Worm (Caenorhabditis elegans) whole organism, L3 larva: ENCODE data around the gene fbxc-54.
A peak's percentile ranks its signal among the peaks of the same experiment; 100 is the strongest.

Experiments
- R02D3.7 ChIP-seq: fragments of 150-350 bp; optimal IDR thresholded peaks from 2 replicates; lab custom pipeline; 2014; ENCODE audit warnings: missing biosample characterization, missing genetic modification characterization
- ZK546.5 ChIP-seq: sonication (generic microtip); optimal IDR thresholded peaks from 2 replicates; lab custom pipeline; 2017; ENCODE audit warnings: missing biosample characterization, missing genetic modification characterization
- aly-2 ChIP-seq: fragments of 150-350 bp; optimal IDR thresholded peaks from 2 replicates; lab custom pipeline; 2014; ENCODE audit warnings: missing biosample characterization, missing genetic modification characterization
- ama-1 ChIP-seq: fragments of 150-350 bp; optimal IDR thresholded peaks from 2 replicates; lab custom pipeline; 2018
- ceh-16 ChIP-seq: sonication (generic microtip); optimal IDR thresholded peaks from 2 replicates; lab custom pipeline; 2017; ENCODE audit warnings: missing biosample characterization, missing genetic modification characterization
- ceh-28 ChIP-seq: fragments of 150-350 bp; optimal IDR thresholded peaks from 2 replicates; lab custom pipeline; 2014; ENCODE audit warnings: missing biosample characterization, missing genetic modification reagents, missing genetic modification characterization
- ceh-9 ChIP-seq: sonication (generic microtip); optimal IDR thresholded peaks from 2 replicates; lab custom pipeline; 2018; ENCODE audit warnings: missing biosample characterization, missing genetic modification characterization
- daf-12 ChIP-seq: fragments of 150-350 bp; optimal IDR thresholded peaks from 2 replicates; lab custom pipeline; 2014; ENCODE audit warnings: missing biosample characterization, missing genetic modification reagents, missing genetic modification characterization
- egl-5 ChIP-seq: fragments of 150-350 bp; optimal IDR thresholded peaks from 2 replicates; lab custom pipeline; 2017; ENCODE audit warnings: missing biosample characterization, missing genetic modification reagents, missing genetic modification characterization, inconsistent platforms
- elt-3 ChIP-seq, 3 experiments: fragments of 150-350 bp in 1 of 3; sonication (generic microtip) in 2 of 3; optimal IDR thresholded peaks; 2 replicates in 2 of 3; 4 replicates in 1 of 3; lab custom pipeline; 2014 to 2017; ENCODE audit warnings: missing biosample characterization in 3 of 3, missing genetic modification characterization in 3 of 3
- eor-1 ChIP-seq, 2 experiments: fragments of 150-350 bp; optimal IDR thresholded peaks; 2 replicates each; lab custom pipeline; 2014 to 2018; ENCODE audit warnings: missing biosample characterization in 2 of 2, missing genetic modification characterization in 2 of 2
- fkh-10 ChIP-seq: sonication (generic microtip); optimal IDR thresholded peaks from 2 replicates; lab custom pipeline; 2017; ENCODE audit warnings: missing biosample characterization, missing genetic modification reagents, missing genetic modification characterization
- fkh-2 ChIP-seq: fragments of 150-350 bp; optimal IDR thresholded peaks from 2 replicates; lab custom pipeline; 2014; ENCODE audit warnings: missing biosample characterization, missing genetic modification reagents, missing genetic modification characterization
- fos-1 ChIP-seq: fragments of 150-350 bp; optimal IDR thresholded peaks from 2 replicates; lab custom pipeline; 2014; ENCODE audit warnings: missing biosample characterization, missing genetic modification characterization
- jun-1 ChIP-seq: fragments of 150-350 bp; optimal IDR thresholded peaks from 2 replicates; lab custom pipeline; 2014; ENCODE audit warnings: missing biosample characterization, missing genetic modification reagents, missing genetic modification characterization
- lin-15B ChIP-seq: fragments of 150-350 bp; optimal IDR thresholded peaks from 2 replicates; lab custom pipeline; 2014; ENCODE audit warnings: missing biosample characterization, missing genetic modification characterization
- lin-39 ChIP-seq: fragments of 150-350 bp; optimal IDR thresholded peaks from 2 replicates; lab custom pipeline; 2018; ENCODE audit warnings: missing biosample characterization, missing genetic modification reagents, missing genetic modification characterization
- mdl-1 ChIP-seq: fragments of 150-350 bp; optimal IDR thresholded peaks from 2 replicates; lab custom pipeline; 2014; ENCODE audit warnings: missing biosample characterization, missing genetic modification characterization
- nfya-1 ChIP-seq: sonication (generic microtip); optimal IDR thresholded peaks from 2 replicates; lab custom pipeline; 2017; ENCODE audit warnings: missing genetic modification characterization, mild to moderate bottlenecking, missing compliant biosample characterization, antibody characterized with exemption, moderate library complexity; ENCODE audit not compliant: insufficient read depth
- nhr-11 ChIP-seq: fragments of 150-350 bp; optimal IDR thresholded peaks from 2 replicates; lab custom pipeline; 2014; ENCODE audit warnings: missing biosample characterization, missing genetic modification characterization
- nhr-12 ChIP-seq: fragments of 150-350 bp; optimal IDR thresholded peaks from 2 replicates; lab custom pipeline; 2014; ENCODE audit warnings: missing biosample characterization, missing genetic modification characterization
- nhr-23 ChIP-seq: fragments of 150-350 bp; optimal IDR thresholded peaks from 2 replicates; lab custom pipeline; 2014; ENCODE audit warnings: missing biosample characterization, missing genetic modification reagents, missing genetic modification characterization
- nhr-28 ChIP-seq: fragments of 150-350 bp; optimal IDR thresholded peaks from 2 replicates; lab custom pipeline; 2014; ENCODE audit warnings: missing biosample characterization, missing genetic modification characterization
- nhr-43 ChIP-seq: sonication (generic microtip); optimal IDR thresholded peaks from 2 replicates; lab custom pipeline; 2016; ENCODE audit warnings: mild to moderate bottlenecking, missing genetic modification characterization, missing compliant biosample characterization; ENCODE audit not compliant: poor library complexity, severe bottlenecking
- nhr-67 ChIP-seq: fragments of 150-350 bp; optimal IDR thresholded peaks from 2 replicates; lab custom pipeline; 2014; ENCODE audit warnings: missing biosample characterization, missing genetic modification characterization
- nhr-76 ChIP-seq: fragments of 150-350 bp; sonication (generic microtip); optimal IDR thresholded peaks from 5 replicates; lab custom pipeline; 2014; ENCODE audit warnings: missing biosample characterization, missing genetic modification characterization
- nhr-77 ChIP-seq: fragments of 150-350 bp; optimal IDR thresholded peaks from 2 replicates; lab custom pipeline; 2014; ENCODE audit warnings: missing biosample characterization, missing genetic modification characterization
- pqm-1 ChIP-seq: fragments of 150-350 bp; optimal IDR thresholded peaks from 2 replicates; lab custom pipeline; 2017; ENCODE audit warnings: missing biosample characterization, missing genetic modification characterization, inconsistent platforms
- sea-2 ChIP-seq: fragments of 150-350 bp; sonication (generic microtip); optimal IDR thresholded peaks from 4 replicates; lab custom pipeline; 2014; ENCODE audit warnings: missing biosample characterization, missing genetic modification reagents, missing genetic modification characterization
- skn-1 ChIP-seq: fragments of 150-350 bp; optimal IDR thresholded peaks from 2 replicates; lab custom pipeline; 2014; ENCODE audit warnings: missing biosample characterization, missing genetic modification characterization
- snpc-4 ChIP-seq: fragments of 150-350 bp; optimal IDR thresholded peaks from 2 replicates; lab custom pipeline; 2014; ENCODE audit warnings: missing biosample characterization, missing genetic modification characterization
- tbx-2 ChIP-seq: sonication (generic microtip); optimal IDR thresholded peaks from 2 replicates; lab custom pipeline; 2016; ENCODE audit warnings: mild to moderate bottlenecking, missing genetic modification characterization, missing compliant biosample characterization
- unc-39 ChIP-seq: sonication (generic microtip); optimal IDR thresholded peaks from 4 replicates; lab custom pipeline; 2017; ENCODE audit warnings: missing biosample characterization, missing genetic modification characterization
- unc-62 ChIP-seq: fragments of 150-350 bp; sonication (generic microtip); optimal IDR thresholded peaks from 4 replicates; lab custom pipeline; 2014; ENCODE audit warnings: missing biosample characterization, missing genetic modification reagents, missing genetic modification characterization
- zag-1 ChIP-seq: fragments of 150-350 bp; optimal IDR thresholded peaks from 2 replicates; lab custom pipeline; 2014; ENCODE audit warnings: missing biosample characterization, missing genetic modification characterization
- ztf-4 ChIP-seq: fragments of 150-350 bp; optimal IDR thresholded peaks from 2 replicates; lab custom pipeline; 2014; ENCODE audit warnings: missing biosample characterization, missing genetic modification characterization

Gene fbxc-54

ce11 chrII:4793-5192, 26.7 kb upstream of the fbxc-54 start:
- no peak for TF ChIP-seq nhr-23 (tag; lab: Kevin White, UChicago)
- no peak for TF ChIP-seq tbx-2
- no peak for TF ChIP-seq fkh-10 (GFP tag; lab: Kevin White, UChicago)
- no peak for TF ChIP-seq nfya-1 (tag; lab: Kevin White, UChicago)

- TF ChIP-seq nhr-77 (tag; lab: Kevin White, UChicago) (no peak), eor-1 (tag; optimal IDR thresholded peaks at IDR 0.05; lab: Kevin White, UChicago) (no peak), zag-1 (no peak), nhr-11 (tag; lab: Kevin White, UChicago) (peak; percentile 75)
These were observed 25.2 kb upstream of the fbxc-54 start, which contains the start of gene osta-1 for ce11 chrII:6349-6748. osta-1 (plus strand) TSS chrII:6657.

ce11 chrII:8212-8611, 23.3 kb upstream of the fbxc-54 start:
- TF ChIP-seq fos-1 (no peak), egl-5 (no peak), jun-1 (tag; lab: Kevin White, UChicago) (no peak), nhr-67 (tag; lab: Kevin White, UChicago) (no peak), unc-39 (no peak), ZK546.5 (tag; lab: Kevin White, UChicago) (no peak), ceh-9 (tag; lab: Kevin White, UChicago) (no peak), lin-15B (tag; lab: Kevin White, UChicago) (no peak), ztf-4 (no peak), nhr-76 (tag; lab: Kevin White, UChicago) (no peak), sea-2 (GFP tag; lab: Kevin White, UChicago) (no peak), nhr-28 (tag; lab: Kevin White, UChicago) (no peak), nfya-1 (tag; lab: Kevin White, UChicago) (no peak), nhr-23 (tag; lab: Kevin White, UChicago) (no peak), tbx-2 (no peak), fkh-10 (GFP tag; lab: Kevin White, UChicago) (no peak), skn-1 (tag; lab: Kevin White, UChicago) (no peak), nhr-43 (tag; lab: Kevin White, UChicago) (no peak), nhr-77 (tag; lab: Kevin White, UChicago) (no peak)

ce11 chrII:11783-12182, 19.7 kb upstream of the fbxc-54 start, which contains the start of gene best-4:
best-4 (minus strand) TSS chrII:11883.
- TF ChIP-seq snpc-4 (tag; lab: Kevin White, UChicago), result no peak
- TF ChIP-seq ceh-28 (tag; lab: Kevin White, UChicago), result no peak
- TF ChIP-seq R02D3.7 (tag; lab: Kevin White, UChicago), result no peak
- no peak for TF ChIP-seq jun-1 (tag; lab: Kevin White, UChicago)
- TF ChIP-seq aly-2 (tag; lab: Kevin White, UChicago), result no peak
- TF ChIP-seq nhr-77 (tag; lab: Kevin White, UChicago), result no peak
- no peak for TF ChIP-seq nhr-76 (tag; lab: Kevin White, UChicago)
- TF ChIP-seq egl-5, result no peak
- TF ChIP-seq ama-1 (lab: Kevin White, UChicago), result no peak
- no peak for TF ChIP-seq nhr-43 (tag; lab: Kevin White, UChicago)
- TF ChIP-seq unc-39, result no peak
- TF ChIP-seq lin-39 (tag; lab: Kevin White, UChicago), result no peak
- no peak for TF ChIP-seq ztf-4
- no peak for TF ChIP-seq nhr-12 (tag; lab: Kevin White, UChicago)
- TF ChIP-seq mdl-1 (tag; lab: Kevin White, UChicago), result no peak
- no peak for TF ChIP-seq nhr-11 (tag; lab: Kevin White, UChicago)
- TF ChIP-seq daf-12 (tag; lab: Kevin White, UChicago), result no peak
- no peak for TF ChIP-seq unc-62 (GFP tag; lab: Kevin White, UChicago)
- no peak for TF ChIP-seq fkh-10 (GFP tag; lab: Kevin White, UChicago)
- no peak for TF ChIP-seq lin-15B (tag; lab: Kevin White, UChicago)

- TF ChIP-seq ceh-16 (tag; lab: Kevin White, UChicago) (no peak), nhr-77 (tag; lab: Kevin White, UChicago) (no peak), R02D3.7 (tag; lab: Kevin White, UChicago) (no peak), fkh-2 (no peak), lin-39 (tag; lab: Kevin White, UChicago) (no peak), nhr-43 (tag; lab: Kevin White, UChicago) (no peak), elt-3 (tag; optimal IDR thresholded peaks at IDR 0.05; lab: Kevin White, UChicago) (no peak), pqm-1 (tag; lab: Kevin White, UChicago) (no peak), nhr-28 (tag; lab: Kevin White, UChicago) (no peak)
- TF ChIP-seq, all 47 proteins: peak for 0
These were observed 18.8 kb upstream of the fbxc-54 start, which contains the start of gene best-3 for ce11 chrII:12685-13084. best-3 (plus strand) TSS chrII:12985.
